Worm (Caenorhabditis elegans) whole organism, L4/young adult: Measurements from ENCODE around the gene T05A7.6.

Experiments
- dao-5 ChIP-seq: sonication (generic microtip); optimal IDR thresholded peaks from 2 replicates; lab custom pipeline; 2016; ENCODE audit warnings: missing genotype, missing genetic modification characterization, moderate library complexity, missing compliant biosample characterization
- him-1 ChIP-seq: sonication (generic microtip); optimal IDR thresholded peaks from 2 replicates; lab custom pipeline; 2016; ENCODE audit warnings: missing genotype, missing genetic modification reagents, missing genetic modification characterization, missing compliant biosample characterization

DNA sequence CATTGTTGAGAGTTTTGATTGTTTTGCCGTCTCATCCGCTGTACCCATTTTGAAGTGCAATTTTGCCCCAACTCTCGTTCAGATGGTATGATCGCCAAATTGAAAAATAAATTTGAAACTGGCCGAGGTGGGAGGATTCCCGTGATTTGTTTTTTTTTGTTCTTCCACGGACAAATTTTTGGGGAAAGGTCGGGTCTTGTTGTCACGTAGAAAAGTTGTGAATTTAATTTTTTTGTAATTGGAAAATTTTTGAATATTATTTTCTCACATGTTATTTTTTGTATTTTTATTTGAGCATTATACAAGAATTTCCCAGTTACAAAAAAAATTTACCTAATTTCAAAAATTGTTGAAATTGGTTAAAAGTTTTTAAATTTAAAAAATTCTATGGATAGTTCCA is at the start of gene T05A7.6:
- TF ChIP-seq him-1 (tag; lab: Kevin White, UChicago) (no peak), dao-5 (tag; lab: Kevin White, UChicago) (no peak)
